Worm (Caenorhabditis elegans) whole organism, L4 larva: ENCODE measurements around the gene asp-6.

Source experiments
- ama-1 ChIP-seq: fragments of 150-350 bp; optimal IDR thresholded peaks from 2 replicates; lab custom pipeline; 2014; ENCODE audit warnings: inconsistent platforms, mixed read lengths
- dmd-6 ChIP-seq: fragments of 200-800 bp; sonication (Bioruptor generic); IDR thresholded peaks from 2 replicates; pipeline ENCODE4 v1.3.6; 2022; ENCODE audit warnings: missing genetic modification reagents, missing genetic modification characterization, missing compliant biosample characterization
- fos-1 ChIP-seq: fragments of 150-350 bp; optimal IDR thresholded peaks from 2 replicates; lab custom pipeline; 2014; ENCODE audit warnings: missing biosample characterization, missing genetic modification characterization
- lin-13 ChIP-seq: fragments of 150-350 bp; optimal IDR thresholded peaks from 2 replicates; lab custom pipeline; 2014; ENCODE audit warnings: missing biosample characterization, missing genetic modification reagents, missing genetic modification characterization
- mdl-1 ChIP-seq, 2 experiments: fragments of 150-350 bp in 1 of 2; sonication (generic microtip) in 1 of 2; optimal IDR thresholded peaks; 2 replicates each; lab custom pipeline; 2014 to 2017; ENCODE audit warnings: missing biosample characterization in 2 of 2, missing genetic modification characterization in 2 of 2
- nhr-25 ChIP-seq: sonication (generic microtip); optimal IDR thresholded peaks from 2 replicates; lab custom pipeline; 2017; ENCODE audit warnings: missing genetic modification characterization, mild to moderate bottlenecking, missing compliant biosample characterization, antibody characterized with exemption, moderate library complexity, borderline replicate concordance; ENCODE audit not compliant: insufficient read depth
- pqm-1 ChIP-seq: sonication (generic microtip); optimal IDR thresholded peaks from 2 replicates; lab custom pipeline; 2017; ENCODE audit warnings: missing biosample characterization, missing genetic modification characterization
- saeg-2 ChIP-seq: fragments of 200-800 bp; sonication (Bioruptor generic); IDR thresholded peaks from 2 replicates; pipeline ENCODE4 v1.3.6; 2022; ENCODE audit warnings: missing genetic modification reagents, missing genetic modification characterization, missing compliant biosample characterization
- skn-1 ChIP-seq: fragments of 150-350 bp; optimal IDR thresholded peaks from 2 replicates; lab custom pipeline; 2014; ENCODE audit warnings: missing biosample characterization, missing genetic modification characterization

DNA sequence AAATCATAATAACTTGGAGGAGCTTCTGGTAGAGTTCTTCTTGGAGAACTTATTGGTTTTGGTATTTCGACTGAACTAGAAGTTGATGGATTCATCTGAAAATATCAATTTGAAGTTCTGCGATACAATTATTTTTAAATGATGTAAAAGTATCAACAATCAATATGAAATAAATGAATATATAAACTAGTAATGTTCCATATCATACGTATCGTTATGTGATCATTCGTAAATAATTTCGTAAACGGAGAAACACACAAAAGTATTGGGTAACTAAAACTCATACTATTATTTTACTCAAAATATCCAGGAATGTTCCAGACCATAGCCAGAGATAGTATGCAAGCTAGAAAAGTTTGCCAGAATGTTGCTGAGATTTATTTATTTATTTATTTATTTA is 37.6 kb upstream of the asp-6 start, which contains the start of gene W02D7.8:
- TF ChIP-seq pqm-1 (tag; lab: Kevin White, UChicago) (no peak), nhr-25 (tag; lab: Kevin White, UChicago) (no peak), fos-1 (tag; lab: Kevin White, UChicago) (no peak), ama-1 (lab: Kevin White, UChicago) (no peak), skn-1 (tag; lab: Kevin White, UChicago) (no peak), mdl-1 (tag; optimal IDR thresholded peaks at IDR 0.05; lab: Kevin White, UChicago) (no peak), dmd-6 (GFP tag; lab: Robert Waterston, UW) (no peak), lin-13 (GFP tag; lab: Kevin White, UChicago) (no peak), saeg-2 (GFP tag; lab: Robert Waterston, UW) (no peak)
